Worm (Caenorhabditis elegans): Measurements from ENCODE around the gene sdz-6.
A peak's percentile ranks its signal among the peaks of the same experiment; 100 is the strongest.

The sdz-6 gene

ce11 chrV:19337333-19337732 is 16.9 kb downstream of the sdz-6 start:
- TF ChIP-seq ztf-22 (GFP tag; optimal IDR thresholded peaks at IDR 0.05) (no peak), rec-8 (tag; optimal IDR thresholded peaks at IDR 0.05) (no peak), lsl-1 (GFP tag; optimal IDR thresholded peaks at IDR 0.05) (no peak), B0019.2 (GFP tag; conservative IDR thresholded peaks at IDR 0.05) (no peak), aptf-2 (GFP tag; conservative IDR thresholded peaks at IDR 0.05) (no peak), lin-54 (GFP tag; optimal IDR thresholded peaks at IDR 0.05) (no peak), ekl-4 (GFP tag; IDR thresholded peaks at IDR 0.05) (no peak), Y53G8AR.9 (GFP tag; conservative IDR thresholded peaks at IDR 0.05) (no peak), F37B4.10 (GFP tag; IDR thresholded peaks at IDR 0.05) (no peak), nfya-2 (GFP tag; IDR thresholded peaks at IDR 0.05) (no peak), hsf-1 (GFP tag; IDR thresholded peaks at IDR 0.05) (no peak), T07F8.4 (tag; optimal IDR thresholded peaks at IDR 0.05) (no peak), F57A8.1 (GFP tag; optimal IDR thresholded peaks at IDR 0.05) (no peak), bed-2 (GFP tag; IDR thresholded peaks at IDR 0.05) (no peak), hlh-26 (GFP tag; conservative IDR thresholded peaks at IDR 0.05) (no peak), F57C9.4 (tag; optimal IDR thresholded peaks at IDR 0.05) (no peak)

- TF ChIP-seq let-607 (tag; optimal IDR thresholded peaks at IDR 0.05) (no peak), B0035.1 (tag; optimal IDR thresholded peaks at IDR 0.05) (no peak), lsl-1 (GFP tag; optimal IDR thresholded peaks at IDR 0.05) (no peak), cebp-1 (GFP tag; IDR thresholded peaks at IDR 0.05) (no peak), cebp-1 (tag; optimal IDR thresholded peaks at IDR 0.05) (peak; percentile 6)
Observed at ce11 chrV:19351944-19352343, 31.5 kb downstream of the sdz-6 start.

- TF ChIP-seq die-1 (tag; optimal IDR thresholded peaks at IDR 0.05) (no peak), ceh-79 (tag; optimal IDR thresholded peaks at IDR 0.05) (no peak), D2030.7 (GFP tag; IDR thresholded peaks at IDR 0.05) (no peak), ztf-22 (GFP tag; optimal IDR thresholded peaks at IDR 0.05) (no peak), nfyb-1 (GFP tag; IDR thresholded peaks at IDR 0.05) (no peak), nhr-27 (tag; optimal IDR thresholded peaks at IDR 0.05) (no peak), nhr-120 (GFP tag; IDR thresholded peaks at IDR 0.05) (no peak), Y79H2A.3 (GFP tag; conservative IDR thresholded peaks at IDR 0.05) (no peak), lin-54 (GFP tag; optimal IDR thresholded peaks at IDR 0.05) (no peak)
Observed at ce11 chrV:19354506-19354905, 34.1 kb downstream of the sdz-6 start.

- TF ChIP-seq nhr-120 (GFP tag; IDR thresholded peaks at IDR 0.05) (0 out of 2 replicates have a peak, but pooled peaks have one; percentile 10), ztf-18 (tag; optimal IDR thresholded peaks at IDR 0.05) (no peak), rpc-1 (optimal IDR thresholded peaks at IDR 0.05) (no peak), rpc-1 (tag; optimal IDR thresholded peaks at IDR 0.05) (peak; percentile 56)
Observed at ce11 chrV:19355219-19355618, 34.8 kb downstream of the sdz-6 start.

ce11 chrV:19356717-19357116 is 36.3 kb downstream of the sdz-6 start:
- no peak for TF ChIP-seq snpc-3.4 (tag; optimal IDR thresholded peaks at IDR 0.05)
- TF ChIP-seq dox-1 (GFP tag; IDR thresholded peaks at IDR 0.05): no peak
- TF ChIP-seq ztf-6 (GFP tag; IDR thresholded peaks at IDR 0.05): no peak
- no peak for TF ChIP-seq pha-4 (tag; optimal IDR thresholded peaks at IDR 0.05)
- TF ChIP-seq hlh-12 (tag; optimal IDR thresholded peaks at IDR 0.05): no peak
- TF ChIP-seq mes-4 (tag; optimal IDR thresholded peaks at IDR 0.05): no peak
- no peak for TF ChIP-seq tlf-1 (GFP tag; optimal IDR thresholded peaks at IDR 0.05)
- TF ChIP-seq C17E4.6 (GFP tag; IDR thresholded peaks at IDR 0.05): no peak
- no peak for TF ChIP-seq ets-4 (GFP tag; optimal IDR thresholded peaks at IDR 0.05)
- TF ChIP-seq B0035.1 (tag; optimal IDR thresholded peaks at IDR 0.05): no peak
- TF ChIP-seq B0336.3 (GFP tag; IDR thresholded peaks at IDR 0.05): no peak
- no peak for TF ChIP-seq F37B4.10 (GFP tag; IDR thresholded peaks at IDR 0.05)
- no peak for TF ChIP-seq lin-26 (GFP tag; IDR thresholded peaks at IDR 0.05)
- no peak for TF ChIP-seq lin-40 (tag; optimal IDR thresholded peaks at IDR 0.05)
- TF ChIP-seq ztf-3 (GFP tag; optimal IDR thresholded peaks at IDR 0.05): no peak
- no peak for TF ChIP-seq B0261.1 (tag; optimal IDR thresholded peaks at IDR 0.05)
- TF ChIP-seq F57C9.4 (tag; optimal IDR thresholded peaks at IDR 0.05): no peak
